Worm (Caenorhabditis elegans): Measurements from ENCODE around the gene clec-223.

The clec-223 gene

DNA sequence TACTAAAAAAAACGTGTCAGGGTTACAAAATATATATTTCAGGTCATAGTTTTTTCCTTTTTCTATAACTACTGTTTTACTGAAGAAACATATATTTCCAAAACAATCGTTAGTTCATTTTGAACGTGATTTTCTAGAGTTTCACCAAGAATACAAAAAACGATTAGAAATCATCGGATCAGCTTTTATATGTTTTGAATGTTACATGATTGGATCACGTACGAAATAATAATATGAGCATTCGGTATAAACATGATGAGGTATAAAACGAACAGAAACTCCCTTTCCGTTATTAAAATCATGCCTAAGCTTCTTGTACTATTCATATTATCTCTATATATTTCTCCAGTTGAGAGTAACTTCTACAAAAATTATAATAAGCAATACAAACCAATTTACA, at the start of gene clec-223:
clec-223 (plus strand) TSS at position 301 of the 400 bp plus-strand sequence.
- TF ChIP-seq unc-62 (GFP tag; optimal IDR thresholded peaks at IDR 0.05) = no peak

DNA sequence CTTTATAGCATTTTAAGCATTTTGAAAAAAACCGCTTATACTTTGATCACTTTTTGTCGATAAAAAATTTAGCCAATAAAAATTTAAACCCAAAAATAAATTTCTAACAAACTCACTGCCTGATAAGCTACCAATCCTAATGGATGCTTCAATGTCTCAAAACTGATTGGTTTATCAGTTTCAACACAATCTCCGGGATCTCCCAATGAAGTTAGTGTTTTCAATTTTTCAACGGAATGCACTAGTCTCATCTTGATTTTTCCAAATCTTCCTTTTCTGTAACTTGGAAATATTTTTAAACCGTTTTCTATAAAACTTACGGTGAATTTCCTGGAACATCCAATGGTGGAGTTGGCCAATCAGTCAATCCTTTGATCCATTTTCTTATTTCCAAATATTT, 49.2 kb upstream of the clec-223 start:
- no peak for TF ChIP-seq unc-62 (GFP tag; optimal IDR thresholded peaks at IDR 0.05)

DNA sequence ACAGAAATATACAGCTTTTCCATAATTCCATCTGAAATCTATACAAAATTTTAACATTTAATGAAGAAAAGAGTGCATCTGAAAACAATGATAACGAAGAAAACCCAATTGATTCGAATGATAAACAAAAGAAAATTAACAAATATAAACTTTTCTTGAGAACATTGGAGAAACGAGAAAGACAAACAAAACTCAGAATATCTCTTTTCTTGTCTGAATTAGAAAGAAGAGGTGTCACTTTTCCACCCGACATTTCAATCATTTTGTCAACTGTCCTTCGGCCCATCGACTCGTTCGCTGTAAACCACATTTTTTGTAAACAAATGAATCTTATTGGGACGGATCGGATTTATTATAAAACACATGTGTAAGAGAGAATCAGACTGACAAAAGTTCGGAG, 47.0 kb upstream of the clec-223 start, which contains the start of gene bgal-1:
bgal-1 (minus strand) TSS at position 38 of the 400 bp plus-strand sequence.
- TF ChIP-seq unc-62 (GFP tag; optimal IDR thresholded peaks at IDR 0.05) = no peak

DNA sequence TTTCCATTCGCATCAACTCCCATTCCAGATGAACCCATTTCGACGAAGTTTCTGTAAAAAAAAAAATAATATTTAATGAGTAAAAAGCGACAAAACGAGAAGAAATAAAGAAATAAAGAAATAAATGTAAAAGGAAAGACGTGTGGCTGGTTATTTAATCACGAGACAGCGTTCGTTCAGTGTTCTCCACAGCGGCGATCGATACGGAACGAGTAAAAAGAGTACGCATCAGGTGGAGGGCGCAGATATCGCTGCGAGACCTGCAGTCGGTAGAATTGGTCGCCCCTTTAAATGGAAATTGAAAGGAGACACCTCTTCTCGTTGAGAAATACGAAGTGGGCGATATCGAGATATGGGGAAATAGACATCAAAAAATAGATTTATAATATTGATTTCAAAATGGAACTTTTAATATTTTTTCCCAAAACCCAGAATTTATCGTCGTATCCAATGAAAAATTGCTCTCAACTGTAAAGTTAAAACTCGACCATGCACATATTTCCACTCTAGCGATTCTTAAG, 44.2 kb upstream of the clec-223 start, which contains the start of gene pqn-70:
pqn-70 (minus strand) TSS at position 51 of the 521 bp plus-strand sequence.
- no peak for TF ChIP-seq unc-62 (GFP tag; optimal IDR thresholded peaks at IDR 0.05)

DNA sequence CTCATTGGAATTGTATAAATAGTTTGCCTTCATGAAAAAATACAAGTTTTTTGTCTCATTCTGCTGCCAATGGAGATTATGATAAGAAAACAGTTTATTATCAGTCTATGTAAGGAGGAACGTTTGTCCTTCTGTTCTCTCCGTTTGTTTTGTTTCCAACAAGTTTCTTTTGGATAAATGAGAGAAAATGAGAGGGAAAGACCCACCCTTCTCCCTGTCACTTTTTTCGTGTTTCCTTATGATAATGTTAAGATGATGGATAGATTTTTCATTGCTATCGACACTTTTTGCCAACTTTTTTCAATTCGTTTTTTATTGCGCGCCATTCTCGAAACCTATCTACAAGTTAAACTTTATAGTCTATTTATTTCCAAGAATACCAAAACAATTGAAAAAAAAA, 41.8 kb upstream of the clec-223 start:
- no peak for TF ChIP-seq unc-62 (GFP tag; optimal IDR thresholded peaks at IDR 0.05)

DNA sequence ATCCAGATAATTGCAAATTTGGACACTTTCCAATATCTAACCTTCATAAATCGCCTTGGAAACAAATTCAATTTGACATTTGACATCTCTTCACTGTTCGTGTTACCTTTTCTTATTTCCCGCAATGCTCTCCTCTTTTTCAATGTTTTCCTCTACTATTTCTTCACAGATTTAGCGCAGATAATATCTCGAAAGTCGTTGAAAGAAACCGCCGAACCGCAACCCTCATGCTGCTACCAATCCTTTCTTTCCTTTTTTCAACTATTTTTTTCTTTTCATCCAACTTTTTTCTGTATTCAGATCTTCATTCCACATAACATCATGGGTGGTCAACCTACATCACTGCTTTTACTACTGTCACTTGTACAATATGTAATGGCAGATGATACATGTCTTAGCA, 38.6 kb upstream of the clec-223 start, which contains the start of gene T19B10.5:
T19B10.5 (plus strand) TSS at position 301 of the 400 bp plus-strand sequence.
- no peak for TF ChIP-seq unc-62 (GFP tag; optimal IDR thresholded peaks at IDR 0.05)

DNA sequence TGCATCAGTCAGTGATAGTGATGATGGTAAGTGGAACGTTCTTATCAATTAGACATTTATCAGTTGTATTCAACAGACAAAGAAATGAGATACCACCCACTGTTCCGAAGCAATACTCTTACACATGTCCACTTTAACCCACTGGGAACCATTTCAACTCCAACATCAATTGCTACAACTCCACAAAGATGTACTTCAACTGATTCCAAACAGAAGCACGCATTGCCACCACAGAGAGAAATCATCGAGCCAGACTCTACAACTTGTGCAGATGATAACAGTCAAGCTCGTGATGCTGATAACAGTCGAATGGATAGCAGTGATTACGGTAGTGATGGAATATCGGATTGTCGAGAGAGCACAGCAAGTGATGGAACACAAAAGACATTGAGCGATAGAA, 37.1 kb upstream of the clec-223 start:
- no peak for TF ChIP-seq unc-62 (GFP tag; optimal IDR thresholded peaks at IDR 0.05)

DNA sequence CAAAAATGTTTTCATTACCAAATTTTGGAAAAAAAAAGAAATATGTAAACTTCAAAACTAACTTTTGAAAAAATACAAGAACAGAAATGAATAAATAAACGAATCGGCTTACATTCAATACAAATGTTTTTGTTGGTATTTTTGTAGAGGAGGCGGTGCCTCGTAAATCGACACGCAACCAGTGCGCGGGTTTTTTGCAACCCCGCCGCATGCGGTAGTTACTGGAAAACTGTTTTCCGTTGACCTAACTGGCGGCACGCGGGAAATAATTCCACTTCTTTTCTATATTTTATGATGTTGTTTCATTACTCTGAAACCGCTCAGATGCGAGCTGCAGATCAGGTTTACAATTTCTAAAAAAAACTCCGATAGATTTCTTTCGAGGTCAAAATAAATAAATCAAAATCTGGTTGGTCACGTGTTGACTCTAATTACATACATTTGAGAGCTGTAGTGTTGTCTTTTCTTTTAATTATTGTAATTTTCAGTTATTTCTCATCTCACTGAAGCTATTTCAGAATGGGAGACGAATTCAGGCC, 33.7 kb upstream of the clec-223 start, which contains the start of the genes dvc-1 and ima-1:
dvc-1 (minus strand) TSS at position 145 of the 539 bp plus-strand sequence.
ima-1 (plus strand) TSS at position 489 of the 539 bp plus-strand sequence.
- TF ChIP-seq unc-62 (GFP tag; optimal IDR thresholded peaks at IDR 0.05) = no peak

DNA sequence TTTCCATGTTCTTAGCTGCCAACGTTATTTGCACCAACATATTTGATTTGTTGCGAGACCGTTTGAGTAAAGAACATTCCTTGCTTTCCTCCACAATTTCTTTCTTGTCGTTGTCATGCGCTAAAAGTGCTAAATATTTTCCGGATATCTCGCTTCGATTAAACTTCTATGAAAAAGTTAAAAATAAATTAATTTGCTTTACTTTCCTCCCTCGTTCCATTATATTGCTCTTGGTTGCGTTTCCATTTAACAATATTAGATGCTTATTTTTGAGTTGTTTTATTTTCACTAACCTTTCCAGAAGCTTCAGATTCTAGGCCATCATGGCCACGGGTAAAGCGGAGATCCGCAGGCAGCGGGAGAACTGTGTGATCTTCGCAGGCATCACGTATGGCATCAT, 31.4 kb upstream of the clec-223 start, which contains the start of gene pgap-1:
pgap-1 (plus strand) TSS at position 301 of the 400 bp plus-strand sequence.
- TF ChIP-seq unc-62 (GFP tag; optimal IDR thresholded peaks at IDR 0.05) = no peak

DNA sequence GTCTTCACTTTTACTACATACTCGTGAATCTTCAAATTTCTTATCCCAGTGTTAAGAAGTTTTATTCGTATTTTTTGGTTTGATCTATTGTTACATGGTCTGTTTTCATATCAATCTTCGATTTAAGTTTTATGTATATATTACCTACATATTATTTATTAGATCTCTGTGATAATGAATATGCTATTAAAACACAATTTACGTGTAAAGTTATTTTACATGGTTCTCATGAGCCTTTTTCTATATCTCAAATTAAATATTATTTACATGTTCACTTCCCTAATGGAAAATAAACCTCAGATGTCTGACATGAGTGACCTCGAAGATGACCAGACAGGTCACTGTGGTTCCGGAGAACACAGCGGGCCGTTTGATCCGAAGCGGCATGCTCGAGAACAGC, 28.4 kb upstream of the clec-223 start, which contains the start of gene mxl-1:
mxl-1 (plus strand) TSS at position 301 of the 400 bp plus-strand sequence.
- TF ChIP-seq unc-62 (GFP tag; optimal IDR thresholded peaks at IDR 0.05) = no peak

DNA sequence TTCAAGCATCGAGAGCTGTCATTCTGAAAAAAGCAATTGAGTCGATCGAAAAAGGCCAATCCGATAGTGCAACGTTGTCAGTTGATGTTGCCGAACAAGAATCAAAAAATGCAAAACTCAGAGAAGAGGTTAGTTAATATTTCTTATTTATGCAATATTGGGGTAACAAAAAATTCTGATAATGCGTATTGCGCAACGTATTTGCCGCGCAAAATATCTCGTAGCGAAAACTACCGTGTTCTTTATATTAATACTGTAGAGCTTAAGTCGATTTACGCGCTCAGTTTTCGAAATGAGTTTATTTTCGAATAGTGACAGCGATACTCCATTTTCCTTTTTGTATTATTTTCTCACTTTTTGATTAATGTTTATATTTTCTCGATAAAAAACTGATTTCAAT, 27.9 kb upstream of the clec-223 start:
- no peak for TF ChIP-seq unc-62 (GFP tag; optimal IDR thresholded peaks at IDR 0.05)

DNA sequence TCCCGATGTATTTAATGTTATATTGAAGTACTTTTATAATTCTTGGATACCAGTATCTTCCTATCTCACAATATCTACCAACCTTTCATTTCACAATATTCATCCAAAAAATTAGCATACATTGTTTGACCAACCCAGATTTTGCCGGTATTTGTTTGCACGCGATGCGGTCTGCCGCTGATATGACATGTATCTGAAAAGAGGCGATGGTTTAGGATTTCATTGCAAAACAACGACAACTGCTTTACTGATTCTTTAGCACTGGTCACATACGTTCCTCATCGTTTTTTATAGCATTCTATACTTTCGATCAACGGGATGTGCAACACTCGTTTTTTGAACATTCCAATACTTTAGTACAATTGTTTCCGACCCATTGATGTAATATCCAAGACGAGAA, 25.1 kb upstream of the clec-223 start, which contains the start of gene mam-4:
mam-4 (plus strand) TSS at position 301 of the 400 bp plus-strand sequence.
- TF ChIP-seq unc-62 (GFP tag; optimal IDR thresholded peaks at IDR 0.05) = no peak

DNA sequence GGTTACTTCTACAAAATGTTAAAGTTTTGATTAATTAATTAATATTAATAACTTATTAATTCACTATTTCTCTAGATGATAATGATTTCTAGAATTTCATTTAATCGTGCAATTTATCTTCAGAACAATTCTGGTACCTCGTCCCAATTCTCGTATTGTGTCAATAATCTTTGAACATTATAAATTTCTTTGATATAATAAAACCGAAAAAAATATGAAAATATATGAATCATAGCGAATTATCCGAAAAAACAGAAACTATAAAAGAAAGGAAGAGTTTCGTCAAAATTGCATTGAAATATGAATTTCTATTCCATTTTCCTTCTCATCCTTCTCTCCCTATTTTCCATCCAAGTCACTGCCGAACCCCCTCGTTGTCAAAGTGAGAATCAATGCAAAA, 22.2 kb upstream of the clec-223 start, which contains the start of gene T19B10.12:
T19B10.12 (plus strand) TSS at position 301 of the 400 bp plus-strand sequence.
- no peak for TF ChIP-seq unc-62 (GFP tag; optimal IDR thresholded peaks at IDR 0.05)

DNA sequence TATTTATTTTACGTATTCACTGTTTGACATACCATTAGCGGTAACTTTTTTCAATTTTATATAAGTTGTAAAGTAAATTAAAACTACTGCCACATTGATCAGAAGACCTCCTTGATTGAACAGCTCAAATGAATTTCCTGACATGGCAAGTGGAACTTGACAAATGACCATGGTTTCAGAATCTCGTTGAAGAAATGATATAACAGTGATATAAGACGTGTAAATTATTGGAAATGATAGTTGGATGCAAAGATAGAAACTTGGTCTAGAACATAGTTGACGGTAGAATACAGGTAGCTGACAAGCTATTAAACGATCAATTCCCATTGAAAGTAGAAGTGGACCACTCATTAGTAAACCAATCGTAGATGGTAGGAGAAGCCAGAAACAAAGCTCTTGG, 21.1 kb upstream of the clec-223 start:
- no peak for TF ChIP-seq unc-62 (GFP tag; optimal IDR thresholded peaks at IDR 0.05)

DNA sequence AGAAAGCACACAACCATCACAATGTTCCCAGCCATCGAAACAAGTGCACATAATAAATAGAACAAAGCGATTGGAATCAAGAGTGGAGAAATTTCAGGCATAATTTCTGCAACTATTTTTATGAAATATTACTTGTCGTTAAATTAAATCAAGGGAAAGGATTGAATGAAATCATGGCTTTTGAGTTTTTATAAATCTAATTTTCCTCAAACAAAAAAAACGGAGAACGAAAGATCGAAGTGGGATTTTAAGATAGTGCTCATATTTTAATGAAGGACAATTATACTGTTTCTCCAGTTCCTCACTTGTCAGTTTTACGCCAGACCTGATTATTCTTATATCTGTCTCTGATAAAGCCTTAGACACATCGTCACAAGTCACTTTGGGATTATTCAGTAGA, 20.5 kb upstream of the clec-223 start, which contains the start of gene srsx-33:
srsx-33 (minus strand) TSS at position 101 of the 400 bp plus-strand sequence.
- no peak for TF ChIP-seq unc-62 (GFP tag; optimal IDR thresholded peaks at IDR 0.05)

DNA sequence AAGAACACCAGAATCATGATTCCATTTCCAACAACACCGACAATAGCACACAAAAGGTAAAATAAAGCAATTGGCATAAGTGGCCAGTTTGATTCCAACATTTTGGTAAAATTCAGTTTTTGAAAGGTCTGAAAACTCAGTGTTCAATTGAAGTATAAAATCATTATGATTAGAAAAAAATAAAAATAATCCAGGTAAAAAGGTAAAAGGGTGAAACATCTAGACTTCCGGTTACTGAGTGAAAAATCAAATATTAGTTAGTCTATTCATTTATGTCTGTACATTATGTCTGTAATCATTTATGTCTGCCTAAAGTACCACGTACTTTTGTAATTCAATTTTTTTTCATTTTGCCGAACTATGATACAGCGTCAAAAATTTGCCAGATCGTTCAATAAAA, 18.0 kb upstream of the clec-223 start, which contains the start of gene srsx-31:
srsx-31 (minus strand) TSS at position 101 of the 400 bp plus-strand sequence.
- TF ChIP-seq unc-62 (GFP tag; optimal IDR thresholded peaks at IDR 0.05) = no peak

DNA sequence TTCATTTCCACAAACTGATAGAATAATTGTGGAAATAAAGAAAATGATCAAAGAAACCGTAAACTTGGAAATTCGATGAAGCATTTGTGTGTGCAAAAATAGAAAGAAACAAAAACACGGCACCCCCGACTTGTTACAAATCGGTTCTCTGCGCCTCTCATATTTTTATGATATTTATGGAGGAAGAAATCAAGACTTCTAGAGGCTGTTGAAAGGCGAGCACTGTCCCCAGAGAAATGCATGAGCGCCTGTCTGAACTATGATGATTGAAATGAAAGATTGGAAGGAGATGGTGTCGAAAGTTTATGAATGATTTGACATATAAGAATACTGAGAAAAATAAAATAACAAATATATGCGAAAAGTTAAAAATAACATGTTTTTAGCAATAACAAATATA, 14.1 kb upstream of the clec-223 start, which contains the start of gene lgc-36:
lgc-36 (minus strand) TSS at position 101 of the 400 bp plus-strand sequence.
- TF ChIP-seq unc-62 (GFP tag; optimal IDR thresholded peaks at IDR 0.05) = no peak

Measured in whole organism, dauer.